Fruit fly (Drosophila melanogaster): Measurements from ENCODE around the gene CG12715.

CG12715 gene

dm6 chrX:13094085-13094764, 39.1 kb upstream of the CG12715 start, which contains the start of gene CG2200 (continued):
- TF ChIP-seq CG16813 (GFP tag; IDR thresholded peaks at IDR 0.05; ENCODE audit: partially characterized antibody), result peak; percentile 83
- no peak for TF ChIP-seq rib (GFP tag; IDR thresholded peaks at IDR 0.05)
- TF ChIP-seq CG10565 (GFP tag; optimal IDR thresholded peaks at IDR 0.05), result no peak
- no peak for TF ChIP-seq fd64A (GFP tag; optimal IDR thresholded peaks at IDR 0.05)
- TF ChIP-seq gcm (GFP tag; optimal IDR thresholded peaks at IDR 0.05), result peak; percentile 21
- TF ChIP-seq CG6854 (GFP tag; optimal IDR thresholded peaks at IDR 0.05), result no peak
- peak; percentile 6 for TF ChIP-seq maf-S (GFP tag; optimal IDR thresholded peaks at IDR 0.05)
- TF ChIP-seq vfl (GFP tag; optimal IDR thresholded peaks at IDR 0.05), result no peak
- TF ChIP-seq her (GFP tag; optimal IDR thresholded peaks at IDR 0.05), result peak; percentile 0
- TF ChIP-seq Fer1 (GFP tag; optimal IDR thresholded peaks at IDR 0.05), result peak; percentile 23
- TF ChIP-seq tx (GFP tag; optimal IDR thresholded peaks at IDR 0.05), result no peak
- TF ChIP-seq eve (GFP tag; optimal IDR thresholded peaks at IDR 0.05), result no peak
- no peak for TF ChIP-seq CG6813 (GFP tag; optimal IDR thresholded peaks at IDR 0.05)
- TF ChIP-seq CG12236 (GFP tag; optimal IDR thresholded peaks at IDR 0.05), result no peak
- no peak for TF ChIP-seq wek (GFP tag; optimal IDR thresholded peaks at IDR 0.05)
- TF ChIP-seq Tbp (GFP tag; optimal IDR thresholded peaks at IDR 0.05), result no peak
- no peak for TF ChIP-seq cg (GFP tag; optimal IDR thresholded peaks at IDR 0.05)
- TF ChIP-seq bab2 (GFP tag; optimal IDR thresholded peaks at IDR 0.05), result peak; percentile 29
- TF ChIP-seq aop (GFP tag; IDR thresholded peaks at IDR 0.05), result no peak
- TF ChIP-seq CG13624 (GFP tag; optimal IDR thresholded peaks at IDR 0.05), result peak; percentile 44
- no peak for TF ChIP-seq org-1 (GFP tag; optimal IDR thresholded peaks at IDR 0.05)
- no peak for TF ChIP-seq CG3407 (GFP tag; optimal IDR thresholded peaks at IDR 0.05)
- TF ChIP-seq CG7357 (GFP tag; IDR thresholded peaks at IDR 0.05), result no peak
- no peak for TF ChIP-seq Dfd (GFP tag; optimal IDR thresholded peaks at IDR 0.05)
- TF ChIP-seq Hr78 (GFP tag; optimal IDR thresholded peaks at IDR 0.05), result no peak
- TF ChIP-seq GATAe (GFP tag; conservative IDR thresholded peaks at IDR 0.05), result peak; percentile 45
- no peak for TF ChIP-seq CG5245 (GFP tag; optimal IDR thresholded peaks at IDR 0.05)
- no peak for TF ChIP-seq pan (optimal IDR thresholded peaks at IDR 0.05)
- peak in 1 of 2 experiments; percentile 51 for TF ChIP-seq pan (GFP tag; optimal IDR thresholded peaks at IDR 0.05 in 1 of 2, IDR thresholded peaks at IDR 0.05 in 1 of 2)
- TF ChIP-seq nerfin-1 (tag; optimal IDR thresholded peaks at IDR 0.05), result peak; percentile 6
- peak; percentile 31 for TF ChIP-seq Meics (GFP tag; optimal IDR thresholded peaks at IDR 0.05)
- TF ChIP-seq Dad (GFP tag; optimal IDR thresholded peaks at IDR 0.05), result peak; percentile 17
- TF ChIP-seq CG31365 (tag; optimal IDR thresholded peaks at IDR 0.05), result no peak
- TF ChIP-seq hb (GFP tag; IDR thresholded peaks at IDR 0.05; ENCODE audit: partially characterized antibody), result peak; percentile 87
- peak; percentile 21 for TF ChIP-seq CG7839 (tag; optimal IDR thresholded peaks at IDR 0.05)
- peak; percentile 58 for TF ChIP-seq CG12659 (GFP tag; optimal IDR thresholded peaks at IDR 0.05)
- no peak for TF ChIP-seq pb (GFP tag; optimal IDR thresholded peaks at IDR 0.05)
- no peak for TF ChIP-seq dan (GFP tag; IDR thresholded peaks at IDR 0.05)
- TF ChIP-seq CG7745 (tag; optimal IDR thresholded peaks at IDR 0.05), result no peak
- TF ChIP-seq CHES-1-like (GFP tag; optimal IDR thresholded peaks at IDR 0.05), result peak; percentile 35
- no peak for TF ChIP-seq CG6175 (GFP tag; IDR thresholded peaks at IDR 0.05)
- TF ChIP-seq kah (GFP tag; optimal IDR thresholded peaks at IDR 0.05), result no peak
- TF ChIP-seq sr (GFP tag; IDR thresholded peaks at IDR 0.05), result no peak
- no peak for TF ChIP-seq emc (GFP tag; optimal IDR thresholded peaks at IDR 0.05)
- peak; percentile 37; the same call in 1 of the 2 replicates for TF ChIP-seq Rx (GFP tag; IDR thresholded peaks at IDR 0.05)
- TF ChIP-seq Jarid2 (GFP tag; optimal IDR thresholded peaks at IDR 0.05), result no peak
- no peak for TF ChIP-seq so (GFP tag; IDR thresholded peaks at IDR 0.05)
- TF ChIP-seq H15 (GFP tag; IDR thresholded peaks at IDR 0.05), result no peak
- peak; percentile 10 for TF ChIP-seq dmrt99B (tag; optimal IDR thresholded peaks at IDR 0.05)
- no peak for TF ChIP-seq crc (GFP tag; optimal IDR thresholded peaks at IDR 0.05)
- no peak for TF ChIP-seq CG4404 (GFP tag; IDR thresholded peaks at IDR 0.05)
